Fruit fly (Drosophila melanogaster): ENCODE results near the gene CG5079.

dm6 chr3R:25623800-25624791 is 10.6 kb downstream of the CG5079 start, which contains the start of gene Npl4:
- TF ChIP-seq psq (optimal IDR thresholded peaks at IDR 0.05) (no peak), Dll (optimal IDR thresholded peaks at IDR 0.05) (no peak), pan (optimal IDR thresholded peaks at IDR 0.05) (no peak), CG8478 (optimal IDR thresholded peaks at IDR 0.05) (no peak), usp (GFP tag; optimal IDR thresholded peaks at IDR 0.05) (no peak)
